Fruit fly (Drosophila melanogaster) whole organism, embryonic: ENCODE measurements around the gene CG14212.

Experiments used
- Adf1 ChIP-seq: fragments of 200-800 bp; sonication (Bioruptor generic); IDR thresholded peaks from 2 replicates; pipeline ENCODE4 v1.3.6; 2022; ENCODE audit warnings: missing biosample characterization, missing genetic modification characterization
- Bteb2 ChIP-seq: fragments of 200-800 bp; sonication (Bioruptor generic); optimal IDR thresholded peaks from 2 replicates; lab custom pipeline; 2016; ENCODE audit warnings: missing biosample characterization, missing genetic modification characterization
- CG11456 ChIP-seq: fragments of 200-800 bp; sonication (Bioruptor generic); IDR thresholded peaks from 3 replicates; pipeline ENCODE4 v1.3.6; 2022; ENCODE audit warnings: missing biosample characterization, missing genetic modification characterization
- CG12659 ChIP-seq: fragments of 200-800 bp; sonication (Bioruptor generic); optimal IDR thresholded peaks from 3 replicates; lab custom pipeline; 2017; ENCODE audit warnings: mild to moderate bottlenecking, missing biosample characterization, missing genetic modification reagents, missing genetic modification characterization
- CG13624 ChIP-seq: fragments of 200-800 bp; sonication (Bioruptor generic); optimal IDR thresholded peaks from 2 replicates; lab custom pipeline; 2016; ENCODE audit warnings: missing biosample characterization, missing genetic modification characterization
- CG13775 ChIP-seq: fragments of 200-800 bp; sonication (Bioruptor generic); optimal IDR thresholded peaks from 3 replicates; lab custom pipeline; 2017; ENCODE audit warnings: missing biosample characterization, mild to moderate bottlenecking, missing genetic modification characterization
- CG14860 ChIP-seq: fragments of 200-800 bp; sonication (Bioruptor generic); IDR thresholded peaks from 3 replicates; pipeline ENCODE4 v1.3.6; 2022; ENCODE audit warnings: missing biosample characterization, missing genetic modification characterization; ENCODE audit not compliant: partially characterized antibody
- CG15601 ChIP-seq: fragments of 200-800 bp; sonication (Bioruptor generic); optimal IDR thresholded peaks from 3 replicates; lab custom pipeline; 2019; ENCODE audit warnings: missing biosample characterization, mild to moderate bottlenecking, missing genetic modification characterization, moderate library complexity
- CG1603 ChIP-seq: fragments of 200-800 bp; sonication (Bioruptor generic); optimal IDR thresholded peaks from 2 replicates; lab custom pipeline; 2019; ENCODE audit warnings: missing biosample characterization, mild to moderate bottlenecking, missing genetic modification characterization, moderate library complexity
- CG16813 ChIP-seq: fragments of 200-800 bp; sonication (Bioruptor generic); IDR thresholded peaks from 3 replicates; pipeline ENCODE4 v1.3.6; 2022; ENCODE audit warnings: missing biosample characterization, missing genetic modification characterization; ENCODE audit not compliant: partially characterized antibody
- CG18262 ChIP-seq: fragments of 200-800 bp; optimal IDR thresholded peaks from 3 replicates; lab custom pipeline; 2019; ENCODE audit warnings: missing biosample characterization, mild to moderate bottlenecking, missing genetic modification characterization, moderate library complexity
- CG1832 ChIP-seq: fragments of 200-800 bp; sonication (Bioruptor generic); optimal IDR thresholded peaks from 2 replicates; lab custom pipeline; 2017; ENCODE audit warnings: missing biosample characterization, mild to moderate bottlenecking, missing genetic modification characterization, inconsistent platforms
- CG3065 ChIP-seq: fragments of 200-800 bp; sonication (Bioruptor generic); optimal IDR thresholded peaks from 2 replicates; lab custom pipeline; 2016; ENCODE audit warnings: missing biosample characterization, missing genetic modification characterization
- CG32772 ChIP-seq: fragments of 200-800 bp; sonication (Bioruptor generic); IDR thresholded peaks from 2 replicates; pipeline ENCODE4 v1.3.6; 2022; ENCODE audit warnings: missing biosample characterization, missing genetic modification characterization
- CG3726 ChIP-seq: fragments of 200-800 bp; sonication (Bioruptor generic); IDR thresholded peaks from 3 replicates; pipeline ENCODE4, ENCODE4 v1.3.6; 2022; ENCODE audit warnings: missing biosample characterization, missing genetic modification characterization
- CG7271 ChIP-seq: fragments of 200-800 bp; sonication (Bioruptor generic); optimal IDR thresholded peaks from 2 replicates; lab custom pipeline; 2018; ENCODE audit warnings: missing biosample characterization, mild to moderate bottlenecking, missing genetic modification characterization, moderate library complexity
- CG7786 ChIP-seq: fragments of 200-800 bp; sonication (Bioruptor generic); optimal IDR thresholded peaks from 2 replicates; lab custom pipeline; 2016; ENCODE audit warnings: missing biosample characterization, missing genetic modification characterization
- CG7987 ChIP-seq: fragments of 200-800 bp; sonication (Bioruptor generic); optimal IDR thresholded peaks from 2 replicates; lab custom pipeline; 2018; ENCODE audit warnings: missing biosample characterization, mild to moderate bottlenecking, missing genetic modification characterization, moderate library complexity
- CG9932 ChIP-seq: fragments of 200-800 bp; sonication (Bioruptor generic); IDR thresholded peaks from 2 replicates; pipeline ENCODE4 v1.3.6; 2022; ENCODE audit warnings: missing biosample characterization, missing genetic modification characterization
- CTCF ChIP-seq: fragments of 200-800 bp; sonication (Bioruptor generic); optimal IDR thresholded peaks from 2 replicates; lab custom pipeline; 2017; ENCODE audit warnings: missing biosample characterization, mild to moderate bottlenecking, missing genetic modification characterization, moderate library complexity
- CkIIα-i1 ChIP-seq: fragments of 200-800 bp; sonication (Bioruptor generic); IDR thresholded peaks from 2 replicates; pipeline ENCODE4 v1.3.6; 2022; ENCODE audit warnings: missing biosample characterization, missing genetic modification characterization
- Dfd ChIP-seq, 2 experiments: fragments of >200 bp; optimal IDR thresholded peaks; 2 replicates each; lab custom pipeline; 2017; ENCODE audit warnings: missing biosample characterization in 2 of 2, missing genetic modification characterization in 2 of 2
- Ets65A ChIP-seq: fragments of 200-800 bp; sonication (Bioruptor generic); peaks from one replicate; lab custom pipeline; 2016; ENCODE audit warnings: missing biosample characterization, missing genetic modification characterization
- Hand ChIP-seq: fragments of 200-800 bp; sonication (Bioruptor generic); optimal IDR thresholded peaks from 2 replicates; lab custom pipeline; 2017; ENCODE audit warnings: mild to moderate bottlenecking, missing biosample characterization, missing genetic modification reagents, missing genetic modification characterization
- Med ChIP-seq: fragments of 200-800 bp; sonication (Bioruptor generic); peaks from one replicate; lab custom pipeline; 2016; ENCODE audit warnings: missing biosample characterization, missing genetic modification characterization, mild to moderate bottlenecking, inconsistent platforms, moderate library complexity
- Meics ChIP-seq: fragments of 200-800 bp; sonication (Bioruptor generic); optimal IDR thresholded peaks from 2 replicates; lab custom pipeline; 2017; ENCODE audit warnings: missing biosample characterization, mild to moderate bottlenecking, missing genetic modification characterization
- Rfx ChIP-seq: fragments of 200-800 bp; sonication (Bioruptor generic); IDR thresholded peaks from 2 replicates; pipeline ENCODE4 v1.3.6; 2022; ENCODE audit warnings: missing biosample characterization, missing genetic modification characterization
- Side ChIP-seq: fragments of 200-800 bp; sonication (Bioruptor generic); optimal IDR thresholded peaks from 2 replicates; lab custom pipeline; 2016; ENCODE audit warnings: missing biosample characterization, missing genetic modification characterization
- Sry-δ ChIP-seq: fragments of 200-800 bp; sonication (Bioruptor generic); optimal IDR thresholded peaks from 2 replicates; lab custom pipeline; 2016; ENCODE audit warnings: missing biosample characterization, missing genetic modification characterization
- Xbp1 ChIP-seq: fragments of 200-800 bp; sonication (Bioruptor generic); optimal IDR thresholded peaks from 3 replicates; lab custom pipeline; 2016; ENCODE audit warnings: missing biosample characterization, mild to moderate bottlenecking, missing genetic modification characterization
- YL-1 ChIP-seq: fragments of 200-800 bp; sonication (Bioruptor generic); optimal IDR thresholded peaks from 3 replicates; lab custom pipeline; 2017; ENCODE audit warnings: missing biosample characterization, mild to moderate bottlenecking, missing genetic modification characterization
- bbx ChIP-seq: fragments of 200-800 bp; sonication (Bioruptor generic); IDR thresholded peaks from 2 replicates; pipeline ENCODE4 v1.3.6; 2022; ENCODE audit warnings: missing biosample characterization, missing genetic modification characterization; ENCODE audit not compliant: partially characterized antibody
- cg ChIP-seq: fragments of 200-800 bp; sonication (Bioruptor generic); optimal IDR thresholded peaks from 3 replicates; lab custom pipeline; 2019; ENCODE audit warnings: missing biosample characterization, mild to moderate bottlenecking, missing genetic modification characterization, moderate library complexity
- corto ChIP-seq: fragments of 200-800 bp; sonication (Bioruptor generic); optimal IDR thresholded peaks from 2 replicates; lab custom pipeline; 2016; ENCODE audit warnings: missing biosample characterization, mild to moderate bottlenecking, missing genetic modification characterization, moderate library complexity
- dan ChIP-seq: fragments of 200-800 bp; sonication (Bioruptor generic); IDR thresholded peaks from 2 replicates; pipeline ENCODE4 v1.3.6; 2022; ENCODE audit warnings: missing biosample characterization, missing genetic modification characterization
- disco-r ChIP-seq: fragments of 200-800 bp; sonication (Bioruptor generic); optimal IDR thresholded peaks from 2 replicates; lab custom pipeline; 2016; ENCODE audit warnings: missing biosample characterization, missing genetic modification characterization
- dmrt11E ChIP-seq: fragments of 200-800 bp; sonication (Bioruptor generic); optimal IDR thresholded peaks from 3 replicates; lab custom pipeline; 2018; ENCODE audit warnings: missing biosample characterization, mild to moderate bottlenecking, missing genetic modification characterization, moderate library complexity
- emc ChIP-seq: fragments of 200-800 bp; sonication (Bioruptor generic); optimal IDR thresholded peaks from 2 replicates; lab custom pipeline; 2016; ENCODE audit warnings: missing biosample characterization, missing genetic modification characterization
- en ChIP-seq: fragments of 200-800 bp; sonication (Bioruptor generic); optimal IDR thresholded peaks from 2 replicates; lab custom pipeline; 2016; ENCODE audit warnings: missing biosample characterization, missing genetic modification characterization
- fd102C ChIP-seq: fragments of 200-800 bp; sonication (Bioruptor generic); optimal IDR thresholded peaks from 2 replicates; lab custom pipeline; 2018; ENCODE audit warnings: missing biosample characterization, mild to moderate bottlenecking, missing genetic modification characterization, moderate library complexity
- fu2 ChIP-seq: fragments of 200-800 bp; sonication (Bioruptor generic); optimal IDR thresholded peaks from 2 replicates; lab custom pipeline; 2016; ENCODE audit warnings: missing biosample characterization, missing genetic modification characterization
- gce ChIP-seq: fragments of 200-800 bp; sonication (Bioruptor generic); IDR thresholded peaks from 3 replicates; pipeline ENCODE4 v1.3.6; 2022; ENCODE audit warnings: missing biosample characterization, missing genetic modification characterization
- gcm2 ChIP-seq: fragments of 200-800 bp; sonication (Bioruptor generic); optimal IDR thresholded peaks from 2 replicates; lab custom pipeline; 2016; ENCODE audit warnings: missing biosample characterization, missing genetic modification characterization
- ind ChIP-seq: fragments of 200-800 bp; sonication (Bioruptor generic); optimal IDR thresholded peaks from 3 replicates; lab custom pipeline; 2016; ENCODE audit warnings: missing biosample characterization, missing genetic modification characterization
- jing ChIP-seq: fragments of 200-800 bp; sonication (Bioruptor generic); optimal IDR thresholded peaks from 2 replicates; lab custom pipeline; 2018; ENCODE audit warnings: missing biosample characterization, mild to moderate bottlenecking, missing genetic modification characterization
- odd ChIP-seq: fragments of 200-800 bp; sonication (Bioruptor generic); optimal IDR thresholded peaks from 2 replicates; lab custom pipeline; 2017; ENCODE audit warnings: missing biosample characterization, mild to moderate bottlenecking, missing genetic modification characterization
- pan ChIP-seq, 4 experiments: fragments of >200 bp in 3 of 4; fragments of 200-800 bp in 1 of 4; sonication (Bioruptor generic) in 1 of 4; optimal IDR thresholded peaks in 3 of 4; IDR thresholded peaks in 1 of 4; 2 replicates each; pipeline versions ENCODE4 v1.3.6 to Lab custom; 2017 to 2022; ENCODE audit warnings: missing biosample characterization in 2 of 4, missing genetic modification characterization in 2 of 4, mixed read lengths in 1 of 4
- sc ChIP-seq, 3 experiments: fragments of >200 bp in 2 of 3; fragments of 200-800 bp in 1 of 3; sonication (Bioruptor generic) in 1 of 3; optimal IDR thresholded peaks; 2 replicates in 2 of 3; 3 replicates in 1 of 3; lab custom pipeline; 2017; ENCODE audit warnings: mild to moderate bottlenecking in 1 of 3, missing biosample characterization in 1 of 3, missing genetic modification characterization in 1 of 3, missing genetic modification reagents in 1 of 3
- stwl ChIP-seq: fragments of 200-800 bp; sonication (Bioruptor generic); optimal IDR thresholded peaks from 3 replicates; lab custom pipeline; 2018; ENCODE audit warnings: missing biosample characterization, mild to moderate bottlenecking, missing genetic modification characterization, moderate library complexity
- zen2 ChIP-seq: fragments of 200-800 bp; sonication (Bioruptor generic); IDR thresholded peaks from 3 replicates; pipeline ENCODE4 v1.3.6; 2022; ENCODE audit warnings: missing biosample characterization, missing genetic modification characterization; ENCODE audit not compliant: partially characterized antibody

The CG14212 gene

DNA sequence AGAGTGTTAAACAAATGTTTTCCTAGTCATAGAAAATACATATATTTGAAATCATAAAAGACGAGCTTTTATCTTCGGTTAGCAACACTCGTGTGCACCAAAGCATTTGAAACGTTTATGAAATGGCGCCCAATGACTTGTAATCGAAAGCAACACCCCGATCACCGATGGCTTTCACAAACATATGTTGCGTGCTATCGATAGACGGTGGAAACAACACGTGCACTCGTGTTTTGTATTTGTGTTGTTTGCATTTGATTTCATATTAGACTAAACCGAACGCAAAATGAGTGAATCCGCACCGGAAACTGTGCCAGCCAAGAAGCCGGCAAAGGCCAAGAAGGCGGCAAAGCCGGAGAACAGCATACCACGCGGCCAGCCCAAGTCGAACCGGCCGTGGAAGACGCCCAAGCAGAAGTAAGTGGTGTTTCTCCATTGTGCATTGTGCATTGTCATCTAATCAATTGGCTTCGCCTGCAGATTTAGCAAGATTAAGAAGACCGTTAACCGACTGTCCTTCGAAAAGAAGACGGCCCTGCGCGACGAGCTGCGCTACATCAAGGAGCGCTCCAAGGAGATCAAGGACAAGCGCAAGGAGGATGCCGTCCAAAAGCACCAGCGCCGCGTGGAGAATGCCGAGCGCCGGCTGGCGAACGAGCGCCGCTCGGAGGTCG lies 9.4 kb upstream of the CG14212 start, which contains the start of gene CG14210 (continued):
- TF ChIP-seq YL-1 (GFP tag; lab: Kevin White, UChicago) (peak; percentile 52), CG13624 (GFP tag; lab: Kevin White, UChicago) (no peak), sc (optimal IDR thresholded peaks at IDR 0.05; lab: Kevin White, UChicago) (no peak), sc (GFP tag; optimal IDR thresholded peaks at IDR 0.05; lab: Kevin White, UChicago) (no peak), CG14860 (GFP tag; lab: Robert Waterston, UW) (peak; percentile 52; the same call in 2 of the 3 replicates), corto (GFP tag; lab: Kevin White, UChicago) (no peak), Side (no peak), CG11456 (GFP tag; lab: Robert Waterston, UW) (no peak), CG16813 (GFP tag; lab: Robert Waterston, UW) (peak; percentile 62), CG9932 (no peak), Med (GFP tag; lab: Kevin White, UChicago) (peak; percentile 7), pan (optimal IDR thresholded peaks at IDR 0.05; lab: Kevin White, UChicago) (no peak), pan (GFP tag; optimal IDR thresholded peaks at IDR 0.05 in 1 of 2, IDR thresholded peaks at IDR 0.05 in 1 of 2) (no peak), CG7271 (tag; lab: Kevin White, UChicago) (no peak), Bteb2 (no peak), CG32772 (GFP tag; lab: Robert Waterston, UW) (no peak), disco-r (no peak), CG1603 (peak; percentile 50), Meics (GFP tag; lab: Kevin White, UChicago) (no peak), CG7987 (GFP tag; lab: Kevin White, UChicago) (peak; percentile 2), ind (GFP tag; lab: Kevin White, UChicago) (no peak), zen2 (GFP tag; lab: Robert Waterston, UW) (peak; percentile 78), Adf1 (GFP tag; lab: Robert Waterston, UW) (no peak), CG18262 (tag; lab: Kevin White, UChicago) (no peak), CkIIα-i1 (GFP tag; lab: Robert Waterston, UW) (no peak), odd (GFP tag; lab: Kevin White, UChicago) (no peak), CG12659 (GFP tag; lab: Kevin White, UChicago) (no peak), CG3726 (GFP tag; lab: Robert Waterston, UW) (no peak), dan (GFP tag; lab: Robert Waterston, UW) (no peak), cg (GFP tag; lab: Kevin White, UChicago) (no peak), CG15601 (tag; lab: Kevin White, UChicago) (no peak), CG7786 (GFP tag; lab: Kevin White, UChicago) (no peak), dmrt11E (tag; lab: Kevin White, UChicago) (no peak), bbx (peak; percentile 75), stwl (tag; lab: Kevin White, UChicago) (peak; percentile 40), Sry-δ (GFP tag; lab: Kevin White, UChicago) (peak; percentile 52), fd102C (GFP tag; lab: Kevin White, UChicago) (no peak), en (GFP tag; lab: Kevin White, UChicago) (no peak), emc (GFP tag; lab: Kevin White, UChicago) (no peak), Rfx (GFP tag; lab: Robert Waterston, UW) (no peak), jing (GFP tag; lab: Kevin White, UChicago) (no peak), CG3065 (GFP tag; lab: Kevin White, UChicago) (no peak), gce (GFP tag; lab: Robert Waterston, UW) (no peak), Hand (GFP tag; lab: Kevin White, UChicago) (no peak), gcm2 (GFP tag; lab: Kevin White, UChicago) (no peak), Xbp1 (GFP tag; lab: Kevin White, UChicago) (no peak), fu2 (GFP tag; lab: Kevin White, UChicago) (no peak), CG1832 (no peak), CTCF (GFP tag; lab: Kevin White, UChicago) (no peak), CG13775 (GFP tag; lab: Kevin White, UChicago) (no peak), Dfd (GFP tag; optimal IDR thresholded peaks at IDR 0.05; lab: Kevin White, UChicago) (no peak), Ets65A (GFP tag; lab: Kevin White, UChicago) (no peak)
